Fruit fly (Drosophila melanogaster) whole organism, embryonic: ENCODE data around the gene CG34300.

Experiments
- Aef1 ChIP-seq: fragments of 200-800 bp; sonication (Bioruptor generic); IDR thresholded peaks from 3 replicates; pipeline ENCODE4 v1.3.6; 2022; ENCODE audit warnings: missing biosample characterization, missing genetic modification characterization
- Bgb ChIP-seq: fragments of 200-800 bp; sonication (Bioruptor generic); IDR thresholded peaks from 2 replicates; pipeline ENCODE4 v1.3.6; 2022; ENCODE audit warnings: missing biosample characterization, missing genetic modification characterization; ENCODE audit not compliant: partially characterized antibody
- CG1024 ChIP-seq: fragments of 200-800 bp; sonication (Bioruptor generic); IDR thresholded peaks from 2 replicates; pipeline ENCODE4 v1.3.6; 2022; ENCODE audit warnings: missing biosample characterization, missing genetic modification characterization
- CG12071 ChIP-seq: fragments of 200-800 bp; sonication (Bioruptor generic); optimal IDR thresholded peaks from 3 replicates; lab custom pipeline; 2018; ENCODE audit warnings: missing biosample characterization, mild to moderate bottlenecking, missing genetic modification characterization
- CG12155 ChIP-seq: fragments of 200-800 bp; sonication (Bioruptor generic); optimal IDR thresholded peaks from 3 replicates; lab custom pipeline; 2016; ENCODE audit warnings: missing biosample characterization, missing genetic modification characterization
- CG12236 ChIP-seq: fragments of 200-800 bp; sonication (Bioruptor generic); optimal IDR thresholded peaks from 2 replicates; lab custom pipeline; 2016; ENCODE audit warnings: missing biosample characterization, missing genetic modification characterization
- CG13123 ChIP-seq: fragments of 200-800 bp; sonication (Bioruptor generic); optimal IDR thresholded peaks from 2 replicates; lab custom pipeline; 2016; ENCODE audit warnings: missing biosample characterization, missing genetic modification characterization
- CG13287 ChIP-seq: fragments of 200-800 bp; sonication (Bioruptor generic); IDR thresholded peaks from 2 replicates; pipeline ENCODE4 v1.3.6; 2022; ENCODE audit warnings: missing biosample characterization, missing genetic modification characterization; ENCODE audit not compliant: partially characterized antibody
- CG14860 ChIP-seq: fragments of 200-800 bp; sonication (Bioruptor generic); IDR thresholded peaks from 3 replicates; pipeline ENCODE4 v1.3.6; 2022; ENCODE audit warnings: missing biosample characterization, missing genetic modification characterization; ENCODE audit not compliant: partially characterized antibody
- CG15696 ChIP-seq: fragments of 200-800 bp; sonication (Bioruptor generic); optimal IDR thresholded peaks from 2 replicates; lab custom pipeline; 2019; ENCODE audit warnings: missing biosample characterization, mild to moderate bottlenecking, missing genetic modification characterization, moderate library complexity
- CG16779 ChIP-seq: fragments of 200-800 bp; sonication (Bioruptor generic); IDR thresholded peaks from 2 replicates; pipeline ENCODE4 v1.3.6; 2022; ENCODE audit warnings: missing biosample characterization, missing genetic modification characterization
- CG33213 ChIP-seq: fragments of 200-800 bp; sonication (Bioruptor generic); optimal IDR thresholded peaks from 3 replicates; lab custom pipeline; 2016; ENCODE audit warnings: missing biosample characterization, missing genetic modification characterization
- CG4328 ChIP-seq: fragments of 200-800 bp; sonication (Bioruptor generic); optimal IDR thresholded peaks from 3 replicates; lab custom pipeline; 2017; ENCODE audit warnings: missing biosample characterization, missing genetic modification reagents, missing genetic modification characterization
- CG6689 ChIP-seq: fragments of 200-800 bp; sonication (Bioruptor generic); IDR thresholded peaks from 2 replicates; pipeline ENCODE4 v1.3.6; 2022; ENCODE audit warnings: missing biosample characterization, missing genetic modification characterization
- CG7357 ChIP-seq: fragments of 200-800 bp; sonication (Bioruptor generic); IDR thresholded peaks from 3 replicates; pipeline ENCODE4 v1.3.6; 2022; ENCODE audit warnings: missing biosample characterization, missing genetic modification characterization
- CG8290 ChIP-seq, 3 experiments: fragments of 200-800 bp; sonication (Bioruptor generic); optimal IDR thresholded peaks; 2 replicates each; lab custom pipeline; 2016 to 2019; ENCODE audit warnings: missing biosample characterization in 3 of 3, missing genetic modification characterization in 3 of 3, mild to moderate bottlenecking in 2 of 3, moderate library complexity in 1 of 3
- Dll ChIP-seq: fragments of 200-800 bp; sonication (Bioruptor generic); IDR thresholded peaks from 4 replicates; pipeline ENCODE4 v1.3.6; 2022; ENCODE audit warnings: missing biosample characterization, missing genetic modification characterization; ENCODE audit not compliant: partially characterized antibody
- Fer3 ChIP-seq: fragments of 200-800 bp; sonication (Bioruptor generic); optimal IDR thresholded peaks from 2 replicates; lab custom pipeline; 2018; ENCODE audit warnings: missing biosample characterization, mild to moderate bottlenecking, missing genetic modification characterization, moderate library complexity
- Hey ChIP-seq: fragments of 200-800 bp; sonication (Bioruptor generic); optimal IDR thresholded peaks from 3 replicates; lab custom pipeline; 2018; ENCODE audit warnings: missing biosample characterization, mild to moderate bottlenecking, missing genetic modification characterization
- Jarid2 ChIP-seq: fragments of 200-800 bp; sonication (Bioruptor generic); optimal IDR thresholded peaks from 3 replicates; lab custom pipeline; 2017; ENCODE audit warnings: mild to moderate bottlenecking, missing biosample characterization, missing genetic modification reagents, missing genetic modification characterization
- MTF-1 ChIP-seq: fragments of 200-800 bp; sonication (Bioruptor generic); optimal IDR thresholded peaks from 2 replicates; lab custom pipeline; 2018; ENCODE audit warnings: missing biosample characterization, mild to moderate bottlenecking, missing genetic modification characterization, borderline replicate concordance
- Mes4 ChIP-seq: fragments of 200-800 bp; sonication (Bioruptor generic); optimal IDR thresholded peaks from 2 replicates; lab custom pipeline; 2016; ENCODE audit warnings: missing biosample characterization, missing genetic modification characterization
- Oli ChIP-seq: fragments of 200-800 bp; sonication (Bioruptor generic); optimal IDR thresholded peaks from 2 replicates; lab custom pipeline; 2018; ENCODE audit warnings: missing biosample characterization, mild to moderate bottlenecking, missing genetic modification characterization, moderate library complexity
- Opbp ChIP-seq: fragments of 200-800 bp; sonication (Bioruptor generic); IDR thresholded peaks from 3 replicates; pipeline ENCODE4 v1.3.6; 2022; ENCODE audit warnings: missing biosample characterization, missing genetic modification characterization; ENCODE audit not compliant: partially characterized antibody
- Ravus ChIP-seq: fragments of 200-800 bp; sonication (Bioruptor generic); IDR thresholded peaks from 2 replicates; pipeline ENCODE4 v1.3.6; 2022; ENCODE audit warnings: missing biosample characterization, missing genetic modification characterization
- Six4 ChIP-seq: fragments of 200-800 bp; sonication (Bioruptor generic); optimal IDR thresholded peaks from 2 replicates; lab custom pipeline; 2016; ENCODE audit warnings: missing biosample characterization, missing genetic modification characterization
- al ChIP-seq: fragments of 200-800 bp; sonication (Bioruptor generic); IDR thresholded peaks from 2 replicates; pipeline ENCODE4 v1.3.6; 2022; ENCODE audit warnings: missing biosample characterization, missing genetic modification characterization
- ase ChIP-seq: fragments of 200-800 bp; sonication (Bioruptor generic); IDR thresholded peaks from 3 replicates; pipeline ENCODE4 v1.3.6; 2022; ENCODE audit warnings: missing biosample characterization, missing genetic modification characterization
- bbx ChIP-seq: fragments of 200-800 bp; sonication (Bioruptor generic); IDR thresholded peaks from 2 replicates; pipeline ENCODE4 v1.3.6; 2022; ENCODE audit warnings: missing biosample characterization, missing genetic modification characterization; ENCODE audit not compliant: partially characterized antibody
- cas ChIP-seq: fragments of 200-800 bp; sonication (Bioruptor generic); IDR thresholded peaks from 2 replicates; pipeline ENCODE4 v1.3.6; 2022; ENCODE audit warnings: missing biosample characterization, missing genetic modification characterization
- caup ChIP-seq: fragments of 200-800 bp; sonication (Bioruptor generic); optimal IDR thresholded peaks from 3 replicates; lab custom pipeline; 2017; ENCODE audit warnings: missing biosample characterization, mild to moderate bottlenecking, missing genetic modification characterization, moderate library complexity; ENCODE audit not compliant: severe bottlenecking
- chm ChIP-seq: fragments of 200-800 bp; sonication (Bioruptor generic); IDR thresholded peaks from 2 replicates; pipeline ENCODE4 v1.3.6; 2022; ENCODE audit warnings: missing biosample characterization, missing genetic modification characterization
- cwo ChIP-seq: fragments of 200-800 bp; sonication (Bioruptor generic); optimal IDR thresholded peaks from 3 replicates; lab custom pipeline; 2017; ENCODE audit warnings: missing biosample characterization, missing genetic modification characterization, mild to moderate bottlenecking, moderate library complexity, missing genetic modification reagents
- da ChIP-seq: fragments of 200-800 bp; sonication (Bioruptor generic); optimal IDR thresholded peaks from 2 replicates; lab custom pipeline; 2016; ENCODE audit warnings: missing biosample characterization, missing genetic modification characterization
- dpn ChIP-seq, 2 experiments: fragments of 200-800 bp; sonication (Bioruptor generic); optimal IDR thresholded peaks; 3 replicates each; lab custom pipeline; 2016; ENCODE audit warnings: missing biosample characterization in 2 of 2, missing genetic modification characterization in 2 of 2
- emc ChIP-seq: fragments of 200-800 bp; sonication (Bioruptor generic); optimal IDR thresholded peaks from 2 replicates; lab custom pipeline; 2016; ENCODE audit warnings: missing biosample characterization, missing genetic modification characterization
- gfzf ChIP-seq: fragments of 200-800 bp; sonication (Bioruptor generic); optimal IDR thresholded peaks from 2 replicates; lab custom pipeline; 2016; ENCODE audit warnings: missing biosample characterization, mild to moderate bottlenecking, missing genetic modification characterization, moderate library complexity
- grau ChIP-seq: fragments of 200-800 bp; optimal IDR thresholded peaks from 3 replicates; lab custom pipeline; 2019; ENCODE audit warnings: missing biosample characterization, mild to moderate bottlenecking, missing genetic modification characterization, moderate library complexity
- gt ChIP-seq: fragments of 200-800 bp; sonication (Bioruptor generic); IDR thresholded peaks from 2 replicates; pipeline ENCODE4 v1.3.6; 2022; ENCODE audit warnings: missing biosample characterization, missing genetic modification characterization
- jing ChIP-seq: fragments of 200-800 bp; sonication (Bioruptor generic); optimal IDR thresholded peaks from 2 replicates; lab custom pipeline; 2018; ENCODE audit warnings: missing biosample characterization, mild to moderate bottlenecking, missing genetic modification characterization
- kah ChIP-seq: fragments of 200-800 bp; sonication (Bioruptor generic); optimal IDR thresholded peaks from 2 replicates; lab custom pipeline; 2018; ENCODE audit warnings: missing biosample characterization, mild to moderate bottlenecking, missing genetic modification characterization
- nmo ChIP-seq: fragments of 200-800 bp; sonication (Bioruptor generic); optimal IDR thresholded peaks from 2 replicates; lab custom pipeline; 2018; ENCODE audit warnings: missing biosample characterization, mild to moderate bottlenecking, missing genetic modification characterization, moderate library complexity
- pb ChIP-seq: fragments of 200-800 bp; sonication (Bioruptor generic); optimal IDR thresholded peaks from 3 replicates; lab custom pipeline; 2016; ENCODE audit warnings: missing biosample characterization, missing genetic modification characterization
- so ChIP-seq: fragments of 200-800 bp; sonication (Bioruptor generic); IDR thresholded peaks from 3 replicates; pipeline ENCODE4 v1.3.6; 2022; ENCODE audit warnings: missing biosample characterization, missing genetic modification characterization
- tap ChIP-seq: fragments of 200-800 bp; optimal IDR thresholded peaks from 3 replicates; lab custom pipeline; 2019; ENCODE audit warnings: missing biosample characterization, mild to moderate bottlenecking, missing genetic modification characterization, moderate library complexity
- tin ChIP-seq: fragments of 200-800 bp; sonication (Bioruptor generic); optimal IDR thresholded peaks from 3 replicates; lab custom pipeline; 2016; ENCODE audit warnings: missing biosample characterization, missing genetic modification characterization
- tna ChIP-seq: fragments of 200-800 bp; sonication (Bioruptor generic); IDR thresholded peaks from 2 replicates; pipeline ENCODE4 v1.3.6; 2022; ENCODE audit warnings: missing biosample characterization, missing genetic modification characterization; ENCODE audit not compliant: partially characterized antibody
- twi ChIP-seq: fragments of 200-800 bp; optimal IDR thresholded peaks from 2 replicates; lab custom pipeline; 2019; ENCODE audit warnings: missing biosample characterization, mild to moderate bottlenecking, missing genetic modification characterization, moderate library complexity
- unc-4 ChIP-seq: fragments of 200-800 bp; sonication (Bioruptor generic); IDR thresholded peaks from 2 replicates; pipeline ENCODE4 v1.3.6; 2022; ENCODE audit warnings: missing biosample characterization, missing genetic modification characterization; ENCODE audit not compliant: partially characterized antibody
- usp ChIP-seq: fragments of >200 bp; optimal IDR thresholded peaks from 2 replicates; lab custom pipeline; 2017; ENCODE audit warnings: missing biosample characterization, missing genetic modification characterization
- vfl ChIP-seq: fragments of 200-800 bp; sonication (Bioruptor generic); optimal IDR thresholded peaks from 2 replicates; lab custom pipeline; 2016; ENCODE audit warnings: missing biosample characterization, missing genetic modification characterization

CG34300 gene

DNA sequence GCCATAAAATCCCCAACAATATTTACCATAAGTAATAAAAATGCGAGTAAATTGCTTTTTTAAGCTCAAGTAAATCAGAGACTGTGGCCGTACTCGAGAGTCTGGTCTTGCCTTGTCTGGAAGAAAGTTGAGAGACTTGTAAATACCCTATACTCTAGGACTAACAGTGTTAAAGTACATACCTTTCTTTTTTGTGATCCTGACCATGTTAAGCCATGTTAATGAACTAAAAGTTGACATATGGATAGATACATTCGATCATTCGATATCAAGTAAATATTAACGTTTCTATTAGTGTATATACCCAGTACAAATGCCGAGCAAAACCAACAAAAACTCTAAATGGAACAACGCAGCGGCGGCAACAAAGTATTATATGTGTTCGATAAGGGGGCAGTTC is 29.7 kb upstream of the CG34300 start (continued):
- no peak for TF ChIP-seq CG13287 (GFP tag; lab: Robert Waterston, UW)
- no peak for TF ChIP-seq CG13123
- no peak for TF ChIP-seq CG12155 (GFP tag; lab: Kevin White, UChicago)
- no peak for TF ChIP-seq CG6689 (GFP tag; lab: Robert Waterston, UW)
- no peak for TF ChIP-seq CG1024
- TF ChIP-seq chm (GFP tag; lab: Robert Waterston, UW): no peak
- TF ChIP-seq usp (GFP tag; lab: Kevin White, UChicago): no peak
- no peak for TF ChIP-seq Six4 (GFP tag; lab: Kevin White, UChicago)
- peak; percentile 36 for TF ChIP-seq grau (tag; lab: Kevin White, UChicago)
- TF ChIP-seq Oli (tag; lab: Kevin White, UChicago): peak; percentile 43
- no peak for TF ChIP-seq CG12236 (GFP tag; lab: Kevin White, UChicago)
- no peak for TF ChIP-seq Opbp
- TF ChIP-seq tap (tag; lab: Kevin White, UChicago): peak; percentile 24
- TF ChIP-seq da (GFP tag; lab: Kevin White, UChicago): no peak
- TF ChIP-seq jing (GFP tag; lab: Kevin White, UChicago): no peak
- TF ChIP-seq so (GFP tag; lab: Robert Waterston, UW): no peak
- no peak for TF ChIP-seq unc-4
- TF ChIP-seq tna (GFP tag; lab: Robert Waterston, UW): no peak
- no peak for TF ChIP-seq gfzf
- TF ChIP-seq cas (GFP tag; lab: Robert Waterston, UW): no peak
- TF ChIP-seq bbx (GFP tag; lab: Robert Waterston, UW): no peak
- no peak for TF ChIP-seq CG15696
- no peak for TF ChIP-seq dpn (GFP tag; optimal IDR thresholded peaks at IDR 0.05; lab: Kevin White, UChicago)
- no peak for TF ChIP-seq Hey (tag; lab: Kevin White, UChicago)
- TF ChIP-seq CG12071 (GFP tag; lab: Kevin White, UChicago): peak; percentile 14
- peak; percentile 21 for TF ChIP-seq Fer3 (tag; lab: Kevin White, UChicago)
- no peak for TF ChIP-seq Jarid2 (GFP tag; lab: Kevin White, UChicago)
- no peak for TF ChIP-seq emc (GFP tag; lab: Kevin White, UChicago)
- peak; percentile 14 for TF ChIP-seq tin (GFP tag; lab: Kevin White, UChicago)
- no peak for TF ChIP-seq MTF-1
- TF ChIP-seq CG14860: no peak
- TF ChIP-seq kah: no peak
- no peak for TF ChIP-seq gt (GFP tag; lab: Robert Waterston, UW)
- no peak for TF ChIP-seq pb (GFP tag; lab: Kevin White, UChicago)
- TF ChIP-seq nmo (GFP tag; lab: Kevin White, UChicago): peak; percentile 42
- TF ChIP-seq al (GFP tag; lab: Robert Waterston, UW): no peak
- TF ChIP-seq caup (GFP tag; lab: Kevin White, UChicago): peak; percentile 19
- TF ChIP-seq CG8290 (GFP tag; optimal IDR thresholded peaks at IDR 0.05; lab: Kevin White, UChicago): no peak
- TF ChIP-seq CG8290 (tag; optimal IDR thresholded peaks at IDR 0.05; lab: Kevin White, UChicago): peak in 1 of 2 experiments; percentile 44
- no peak for TF ChIP-seq Bgb (GFP tag; lab: Robert Waterston, UW)
- no peak for TF ChIP-seq ase (GFP tag; lab: Robert Waterston, UW)
- peak; percentile 13 for TF ChIP-seq cwo (GFP tag; lab: Kevin White, UChicago)
- TF ChIP-seq Aef1: 0 out of 3 replicates have a peak, but pooled peaks have one; percentile 34
- TF ChIP-seq CG7357 (GFP tag; lab: Robert Waterston, UW): no peak
- no peak for TF ChIP-seq vfl (GFP tag; lab: Kevin White, UChicago)
- TF ChIP-seq Mes4 (GFP tag; lab: Kevin White, UChicago): no peak
- TF ChIP-seq CG16779: no peak
- no peak for TF ChIP-seq twi (tag; lab: Kevin White, UChicago)
- peak; percentile 7 for TF ChIP-seq CG33213 (GFP tag; lab: Kevin White, UChicago)
- TF ChIP-seq Dll (GFP tag; lab: Robert Waterston, UW): no peak
- TF ChIP-seq Ravus (GFP tag; lab: Robert Waterston, UW): no peak
- TF ChIP-seq CG4328 (GFP tag; lab: Kevin White, UChicago): no peak
